Worm (Caenorhabditis elegans): ENCODE results near the gene K10H10.10.

DNA sequence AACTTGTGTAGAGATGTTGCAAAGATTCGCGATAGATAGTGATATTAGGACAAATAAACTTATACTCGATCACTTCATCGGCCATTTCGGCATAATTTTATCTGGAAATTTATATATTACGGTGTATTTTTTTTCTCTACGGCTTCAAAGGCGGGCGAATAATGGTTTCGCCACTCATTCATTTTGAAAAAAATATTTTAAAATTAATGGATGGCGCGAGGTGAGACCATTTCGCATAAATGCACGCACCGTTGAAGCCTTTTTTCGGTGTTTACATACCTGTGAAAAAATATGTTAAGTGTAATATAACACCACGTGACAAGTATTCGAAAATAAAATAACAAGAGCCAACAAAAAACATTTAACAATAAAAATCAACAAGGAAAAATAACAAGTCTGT is 14.5 kb downstream of the K10H10.10 start, which contains the start of gene btb-19:
- TF ChIP-seq snpc-4 (tag; optimal IDR thresholded peaks at IDR 0.05), result no peak
- TF ChIP-seq lin-39 (tag; optimal IDR thresholded peaks at IDR 0.05), result no peak
- TF ChIP-seq F44E2.7 (GFP tag; IDR thresholded peaks at IDR 0.05), result no peak
- TF ChIP-seq nhr-77 (tag; optimal IDR thresholded peaks at IDR 0.05), result no peak
- TF ChIP-seq F26F4.8 (GFP tag; conservative IDR thresholded peaks at IDR 0.05), result no peak
- TF ChIP-seq daf-16 (GFP tag; optimal IDR thresholded peaks at IDR 0.05), result no peak
- no peak for TF ChIP-seq daf-16 (tag; optimal IDR thresholded peaks at IDR 0.05)
- no peak for TF ChIP-seq zip-2 (tag; optimal IDR thresholded peaks at IDR 0.05)
- TF ChIP-seq mep-1 (tag; optimal IDR thresholded peaks at IDR 0.05), result no peak
